Worm (Caenorhabditis elegans) whole organism, early embryonic: ENCODE results near the gene mob-2.

Experiments
- B0310.2 ChIP-seq: sonication (generic microtip); optimal IDR thresholded peaks from 2 replicates; lab custom pipeline; 2016; ENCODE audit warnings: mild to moderate bottlenecking, missing genetic modification characterization, missing compliant biosample characterization
- F13C5.2 ChIP-seq: sonication (generic microtip); optimal IDR thresholded peaks from 2 replicates; lab custom pipeline; 2017; ENCODE audit warnings: mild to moderate bottlenecking, missing genetic modification characterization, inconsistent platforms, missing compliant biosample characterization
- aly-1 ChIP-seq: sonication (generic microtip); optimal IDR thresholded peaks from 2 replicates; lab custom pipeline; 2016; ENCODE audit warnings: missing genetic modification characterization, missing compliant biosample characterization
- ama-1 ChIP-seq: fragments of 150-350 bp; optimal IDR thresholded peaks from 2 replicates; lab custom pipeline; 2014
- ceh-13 ChIP-seq: fragments of 200-800 bp; sonication (Bioruptor generic); optimal IDR thresholded peaks from 2 replicates; lab custom pipeline; 2018; ENCODE audit warnings: mild to moderate bottlenecking, missing genetic modification characterization, missing compliant biosample characterization
- ets-7 ChIP-seq: sonication (generic microtip); optimal IDR thresholded peaks from 2 replicates; lab custom pipeline; 2016; ENCODE audit warnings: missing genotype, missing genetic modification characterization, missing compliant biosample characterization
- flt-1 ChIP-seq: fragments of 200-800 bp; sonication (Bioruptor generic); IDR thresholded peaks from 2 replicates; pipeline ENCODE4 v1.3.6; 2022; ENCODE audit warnings: missing genetic modification characterization, missing compliant biosample characterization
- hmbx-1 ChIP-seq: sonication (generic microtip); optimal IDR thresholded peaks from 2 replicates; lab custom pipeline; 2016; ENCODE audit warnings: mild to moderate bottlenecking, missing genetic modification characterization, missing compliant biosample characterization
- hmg-4 ChIP-seq: fragments of 200-800 bp; sonication (Bioruptor generic); optimal IDR thresholded peaks from 2 replicates; lab custom pipeline; 2018; ENCODE audit warnings: mild to moderate bottlenecking, missing genetic modification characterization, missing compliant biosample characterization
- sea-1 ChIP-seq: fragments of 200-800 bp; sonication (Bioruptor generic); conservative IDR thresholded peaks from 2 replicates; pipeline ENCODE4 v1.3.6; 2022; ENCODE audit warnings: missing genetic modification characterization, missing compliant biosample characterization
- tbx-11 ChIP-seq: fragments of 200-800 bp; sonication (Bioruptor generic); IDR thresholded peaks from 2 replicates; pipeline ENCODE4 v1.3.6; 2022; ENCODE audit warnings: missing genetic modification characterization, missing compliant biosample characterization
- tbx-37 ChIP-seq: fragments of 200-800 bp; sonication (Bioruptor generic); conservative IDR thresholded peaks from 2 replicates; pipeline ENCODE4 v1.3.6; 2022; ENCODE audit warnings: missing genetic modification reagents, missing genetic modification characterization, missing compliant biosample characterization
- tra-4 ChIP-seq: sonication (generic microtip); optimal IDR thresholded peaks from 2 replicates; lab custom pipeline; 2017; ENCODE audit warnings: missing genetic modification characterization, missing compliant biosample characterization

- TF ChIP-seq ama-1 (no peak), aly-1 (tag; lab: Kevin White, UChicago) (no peak), ceh-13 (no peak), sea-1 (no peak), tra-4 (tag; lab: Kevin White, UChicago) (no peak), flt-1 (no peak), hmbx-1 (tag; lab: Kevin White, UChicago) (no peak), hmg-4 (GFP tag; lab: Kevin White, UChicago) (no peak), B0310.2 (tag; lab: Kevin White, UChicago) (no peak), tbx-37 (GFP tag; lab: Robert Waterston, UW) (no peak), tbx-11 (GFP tag; lab: Robert Waterston, UW) (no peak), ets-7 (tag; lab: Kevin White, UChicago) (no peak), F13C5.2 (tag; lab: Kevin White, UChicago) (no peak)
Measured at ce11 chrX:13116380-13116779, 53.5 kb downstream of the mob-2 start.
